Worm (Caenorhabditis elegans): ENCODE data around the gene F23D12.11.

ce11 chrX:14473740-14474139, 49.2 kb upstream of the F23D12.11 start, which contains the start of gene M163.5:
- TF ChIP-seq elt-2 (tag; optimal IDR thresholded peaks at IDR 0.05): no peak
- no peak for TF ChIP-seq ZK546.5 (tag; optimal IDR thresholded peaks at IDR 0.05)
- no peak for TF ChIP-seq fos-1 (tag; optimal IDR thresholded peaks at IDR 0.05)
- TF ChIP-seq nhr-12 (tag; optimal IDR thresholded peaks at IDR 0.05): no peak
- no peak for TF ChIP-seq skn-1 (tag; optimal IDR thresholded peaks at IDR 0.05)
- TF ChIP-seq nhr-23 (tag; optimal IDR thresholded peaks at IDR 0.05): no peak
- no peak for TF ChIP-seq ama-1 (optimal IDR thresholded peaks at IDR 0.05)
- TF ChIP-seq ztf-11 (tag; optimal IDR thresholded peaks at IDR 0.05): no peak
- TF ChIP-seq egl-27 (tag; optimal IDR thresholded peaks at IDR 0.05): no peak
- TF ChIP-seq lin-15B (tag; optimal IDR thresholded peaks at IDR 0.05): no peak
